Fruit fly (Drosophila melanogaster): ENCODE measurements around the gene CG13733.

CG13733 gene

DNA sequence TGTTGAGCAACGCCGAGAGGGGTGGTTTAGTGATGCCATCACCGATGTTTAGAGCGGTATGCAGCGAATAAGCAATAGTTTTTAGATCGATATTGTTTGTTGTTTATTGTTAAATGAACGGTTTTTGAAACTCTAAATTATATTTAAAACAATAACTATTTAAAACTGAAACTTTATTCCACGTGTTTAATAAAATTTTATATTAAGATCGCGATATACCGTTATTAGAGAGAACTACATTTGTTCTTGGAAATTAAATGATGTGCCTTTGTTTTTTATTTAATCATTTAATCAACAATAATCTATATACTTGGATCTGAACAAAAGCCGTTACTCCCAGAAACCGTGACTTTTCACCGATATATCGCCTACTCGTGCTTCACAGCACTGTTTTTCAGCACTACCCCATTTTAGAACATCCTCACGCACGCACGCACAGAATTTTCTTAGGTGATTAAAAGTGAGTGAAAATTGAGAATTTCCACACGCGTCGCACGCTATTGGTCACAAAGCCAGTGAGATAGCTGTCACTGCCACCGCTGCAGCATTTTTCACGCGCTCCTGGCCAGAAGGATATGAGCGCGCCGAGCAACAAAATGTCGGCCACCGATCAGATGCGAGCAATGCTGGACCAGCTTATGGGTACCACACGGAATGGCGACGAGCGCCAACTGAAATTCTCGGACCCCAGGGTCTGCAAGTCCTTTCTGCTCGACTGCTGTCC is 35.3 kb upstream of the CG13733 start, which contains the start of the genes U4-U6-60K and CG7564 (continued):
- TF ChIP-seq ac (GFP tag; optimal IDR thresholded peaks at IDR 0.05), result no peak
- no peak for TF ChIP-seq gcm2 (GFP tag; optimal IDR thresholded peaks at IDR 0.05)
- TF ChIP-seq CG9817 (tag; optimal IDR thresholded peaks at IDR 0.05), result peak; percentile 63
- TF ChIP-seq toy (GFP tag; IDR thresholded peaks at IDR 0.05), result no peak; the same call in 1 of the 2 replicates
- peak; percentile 84 for TF ChIP-seq ato (GFP tag; IDR thresholded peaks at IDR 0.05; ENCODE audit: partially characterized antibody)
- TF ChIP-seq CG8089 (GFP tag; optimal IDR thresholded peaks at IDR 0.05), result no peak
- no peak for TF ChIP-seq stc (GFP tag; IDR thresholded peaks at IDR 0.05)
- TF ChIP-seq crol (GFP tag; IDR thresholded peaks at IDR 0.05), result no peak
- TF ChIP-seq CG3726 (GFP tag; IDR thresholded peaks at IDR 0.05), result no peak
- TF ChIP-seq CG3407 (GFP tag; optimal IDR thresholded peaks at IDR 0.05), result peak; percentile 3
- TF ChIP-seq jing (GFP tag; optimal IDR thresholded peaks at IDR 0.05), result no peak
- TF ChIP-seq CG13123 (GFP tag; optimal IDR thresholded peaks at IDR 0.05), result peak; percentile 15
- TF ChIP-seq tup (GFP tag; optimal IDR thresholded peaks at IDR 0.05), result peak; percentile 15
- no peak for TF ChIP-seq wor (GFP tag; IDR thresholded peaks at IDR 0.05)
- TF ChIP-seq salm (tag; optimal IDR thresholded peaks at IDR 0.05), result no peak
- TF ChIP-seq repo (GFP tag; optimal IDR thresholded peaks at IDR 0.05), result no peak
- TF ChIP-seq CG6654 (GFP tag; optimal IDR thresholded peaks at IDR 0.05), result no peak
- TF ChIP-seq Kr (GFP tag; optimal IDR thresholded peaks at IDR 0.05), result no peak
- peak; percentile 5 for TF ChIP-seq shn (GFP tag; optimal IDR thresholded peaks at IDR 0.05)
- TF ChIP-seq ham (GFP tag; IDR thresholded peaks at IDR 0.05), result no peak
- peak; percentile 43 for TF ChIP-seq Fer2 (tag; optimal IDR thresholded peaks at IDR 0.05)
- TF ChIP-seq bcd (GFP tag; optimal IDR thresholded peaks at IDR 0.05), result peak; percentile 81
- TF ChIP-seq Lpt (GFP tag; optimal IDR thresholded peaks at IDR 0.05), result no peak
- 0 out of 3 replicates have a peak, but pooled peaks have one; percentile 47 for TF ChIP-seq CG7357 (GFP tag; IDR thresholded peaks at IDR 0.05)
- peak; percentile 51 for TF ChIP-seq CG15601 (tag; optimal IDR thresholded peaks at IDR 0.05)
- peak; percentile 87 for TF ChIP-seq hbn (GFP tag; IDR thresholded peaks at IDR 0.05; ENCODE audit: partially characterized antibody)
- peak; percentile 99 for TF ChIP-seq inv (GFP tag; IDR thresholded peaks at IDR 0.05; ENCODE audit: partially characterized antibody)
- TF ChIP-seq CrebB (tag; optimal IDR thresholded peaks at IDR 0.05), result no peak
- peak; percentile 8 for TF ChIP-seq CG4282 (GFP tag; optimal IDR thresholded peaks at IDR 0.05)
- peak; percentile 63 for TF ChIP-seq chn (GFP tag; optimal IDR thresholded peaks at IDR 0.05)
- peak; percentile 60 for TF ChIP-seq lbe (GFP tag; optimal IDR thresholded peaks at IDR 0.05)
- peak; percentile 49; the same call in 1 of the 2 replicates for TF ChIP-seq CG8765 (GFP tag; IDR thresholded peaks at IDR 0.05)
- peak; percentile 89 for TF ChIP-seq CG13287 (GFP tag; IDR thresholded peaks at IDR 0.05; ENCODE audit: partially characterized antibody)
- no peak for TF ChIP-seq Ravus (GFP tag; IDR thresholded peaks at IDR 0.05)
- TF ChIP-seq bsh (GFP tag; optimal IDR thresholded peaks at IDR 0.05), result peak in 1 of 2 experiments; percentile 8
- 0 out of 2 replicates have a peak, but pooled peaks have one; percentile 33 for TF ChIP-seq Taf1 (GFP tag; IDR thresholded peaks at IDR 0.05)
- TF ChIP-seq CG16815 (GFP tag; optimal IDR thresholded peaks at IDR 0.05), result peak; percentile 76
- peak; percentile 63 for TF ChIP-seq lilli (GFP tag; optimal IDR thresholded peaks at IDR 0.05)
- peak; percentile 95 for TF ChIP-seq Dll (GFP tag; IDR thresholded peaks at IDR 0.05; ENCODE audit: partially characterized antibody)
- TF ChIP-seq Dip3 (GFP tag; optimal IDR thresholded peaks at IDR 0.05), result peak; percentile 53
- peak; percentile 95 for TF ChIP-seq Ets65A (GFP tag)
- TF ChIP-seq H2.0 (GFP tag; IDR thresholded peaks at IDR 0.05), result 0 out of 2 replicates have a peak, but pooled peaks have one; percentile 30
- no peak for TF ChIP-seq CG16779 (GFP tag; IDR thresholded peaks at IDR 0.05)
- TF ChIP-seq ftz-f1 (GFP tag; optimal IDR thresholded peaks at IDR 0.05), result no peak
- TF ChIP-seq twi (tag; optimal IDR thresholded peaks at IDR 0.05), result peak; percentile 14
- peak; percentile 92; the same call in 3 of the 4 replicates for TF ChIP-seq chinmo (GFP tag; IDR thresholded peaks at IDR 0.05; ENCODE audit: partially characterized antibody)
- TF ChIP-seq nmo (GFP tag; optimal IDR thresholded peaks at IDR 0.05), result peak; percentile 81
- peak; percentile 29 for TF ChIP-seq Oli (tag; optimal IDR thresholded peaks at IDR 0.05)
- no peak for TF ChIP-seq CG13296 (GFP tag; optimal IDR thresholded peaks at IDR 0.05)
